Worm (Caenorhabditis elegans) whole organism, L3 larva: ENCODE data around the gene cpt-3.

ENCODE experiments used
- R02D3.7 ChIP-seq: fragments of 150-350 bp; optimal IDR thresholded peaks from 2 replicates; lab custom pipeline; 2014; ENCODE audit warnings: missing biosample characterization, missing genetic modification characterization
- ZK546.5 ChIP-seq: sonication (generic microtip); optimal IDR thresholded peaks from 2 replicates; lab custom pipeline; 2017; ENCODE audit warnings: missing biosample characterization, missing genetic modification characterization
- aly-2 ChIP-seq: fragments of 150-350 bp; optimal IDR thresholded peaks from 2 replicates; lab custom pipeline; 2014; ENCODE audit warnings: missing biosample characterization, missing genetic modification characterization
- ceh-16 ChIP-seq: sonication (generic microtip); optimal IDR thresholded peaks from 2 replicates; lab custom pipeline; 2017; ENCODE audit warnings: missing biosample characterization, missing genetic modification characterization
- ceh-82 ChIP-seq: fragments of 150-350 bp; optimal IDR thresholded peaks from 2 replicates; lab custom pipeline; 2014; ENCODE audit warnings: missing biosample characterization, missing genetic modification characterization
- ceh-9 ChIP-seq: sonication (generic microtip); optimal IDR thresholded peaks from 2 replicates; lab custom pipeline; 2018; ENCODE audit warnings: missing biosample characterization, missing genetic modification characterization
- daf-12 ChIP-seq: fragments of 150-350 bp; optimal IDR thresholded peaks from 2 replicates; lab custom pipeline; 2014; ENCODE audit warnings: missing biosample characterization, missing genetic modification reagents, missing genetic modification characterization
- egl-27 ChIP-seq: sonication (generic microtip); optimal IDR thresholded peaks from 4 replicates; lab custom pipeline; 2017; ENCODE audit warnings: missing biosample characterization, missing genetic modification reagents, missing genetic modification characterization
- egl-5 ChIP-seq: fragments of 150-350 bp; optimal IDR thresholded peaks from 2 replicates; lab custom pipeline; 2017; ENCODE audit warnings: missing biosample characterization, missing genetic modification reagents, missing genetic modification characterization, inconsistent platforms
- elt-1 ChIP-seq: fragments of 150-350 bp; optimal IDR thresholded peaks from 2 replicates; lab custom pipeline; 2014; ENCODE audit warnings: missing biosample characterization, missing genetic modification characterization
- fkh-2 ChIP-seq: fragments of 150-350 bp; optimal IDR thresholded peaks from 2 replicates; lab custom pipeline; 2014; ENCODE audit warnings: missing biosample characterization, missing genetic modification reagents, missing genetic modification characterization
- fos-1 ChIP-seq: fragments of 150-350 bp; optimal IDR thresholded peaks from 2 replicates; lab custom pipeline; 2014; ENCODE audit warnings: missing biosample characterization, missing genetic modification characterization
- hmg-11 ChIP-seq: sonication (generic microtip); optimal IDR thresholded peaks from 2 replicates; lab custom pipeline; 2016; ENCODE audit warnings: missing genetic modification characterization, missing compliant biosample characterization
- lin-15B ChIP-seq: fragments of 150-350 bp; optimal IDR thresholded peaks from 2 replicates; lab custom pipeline; 2014; ENCODE audit warnings: missing biosample characterization, missing genetic modification characterization
- lin-39 ChIP-seq: fragments of 150-350 bp; optimal IDR thresholded peaks from 2 replicates; lab custom pipeline; 2018; ENCODE audit warnings: missing biosample characterization, missing genetic modification reagents, missing genetic modification characterization
- mml-1 ChIP-seq: fragments of 150-350 bp; sonication (generic microtip); optimal IDR thresholded peaks from 3 replicates; lab custom pipeline; 2014; ENCODE audit warnings: missing biosample characterization, missing genetic modification characterization
- nfya-1 ChIP-seq: sonication (generic microtip); optimal IDR thresholded peaks from 2 replicates; lab custom pipeline; 2017; ENCODE audit warnings: missing genetic modification characterization, mild to moderate bottlenecking, missing compliant biosample characterization, antibody characterized with exemption, moderate library complexity; ENCODE audit not compliant: insufficient read depth
- nhr-11 ChIP-seq: fragments of 150-350 bp; optimal IDR thresholded peaks from 2 replicates; lab custom pipeline; 2014; ENCODE audit warnings: missing biosample characterization, missing genetic modification characterization
- nhr-12 ChIP-seq: fragments of 150-350 bp; optimal IDR thresholded peaks from 2 replicates; lab custom pipeline; 2014; ENCODE audit warnings: missing biosample characterization, missing genetic modification characterization
- nhr-23 ChIP-seq: fragments of 150-350 bp; optimal IDR thresholded peaks from 2 replicates; lab custom pipeline; 2014; ENCODE audit warnings: missing biosample characterization, missing genetic modification reagents, missing genetic modification characterization
- nhr-237 ChIP-seq: fragments of 150-350 bp; optimal IDR thresholded peaks from 2 replicates; lab custom pipeline; 2014; ENCODE audit warnings: missing biosample characterization, missing genetic modification characterization
- nhr-28 ChIP-seq: fragments of 150-350 bp; optimal IDR thresholded peaks from 2 replicates; lab custom pipeline; 2014; ENCODE audit warnings: missing biosample characterization, missing genetic modification characterization
- nhr-76 ChIP-seq: fragments of 150-350 bp; sonication (generic microtip); optimal IDR thresholded peaks from 5 replicates; lab custom pipeline; 2014; ENCODE audit warnings: missing biosample characterization, missing genetic modification characterization
- nhr-77 ChIP-seq: fragments of 150-350 bp; optimal IDR thresholded peaks from 2 replicates; lab custom pipeline; 2014; ENCODE audit warnings: missing biosample characterization, missing genetic modification characterization
- pha-4 ChIP-seq: fragments of 150-350 bp; optimal IDR thresholded peaks from 2 replicates; lab custom pipeline; 2014; ENCODE audit warnings: missing biosample characterization, missing genetic modification reagents, missing genetic modification characterization
- sea-2 ChIP-seq: fragments of 150-350 bp; sonication (generic microtip); optimal IDR thresholded peaks from 4 replicates; lab custom pipeline; 2014; ENCODE audit warnings: missing biosample characterization, missing genetic modification reagents, missing genetic modification characterization
- skn-1 ChIP-seq: fragments of 150-350 bp; optimal IDR thresholded peaks from 2 replicates; lab custom pipeline; 2014; ENCODE audit warnings: missing biosample characterization, missing genetic modification characterization
- snpc-4 ChIP-seq: fragments of 150-350 bp; optimal IDR thresholded peaks from 2 replicates; lab custom pipeline; 2014; ENCODE audit warnings: missing biosample characterization, missing genetic modification characterization
- unc-39 ChIP-seq: sonication (generic microtip); optimal IDR thresholded peaks from 4 replicates; lab custom pipeline; 2017; ENCODE audit warnings: missing biosample characterization, missing genetic modification characterization
- zag-1 ChIP-seq: fragments of 150-350 bp; optimal IDR thresholded peaks from 2 replicates; lab custom pipeline; 2014; ENCODE audit warnings: missing biosample characterization, missing genetic modification characterization
- ztf-11 ChIP-seq: fragments of 150-350 bp; optimal IDR thresholded peaks from 2 replicates; lab custom pipeline; 2014; ENCODE audit warnings: missing biosample characterization, missing genetic modification characterization
- ztf-4 ChIP-seq: fragments of 150-350 bp; optimal IDR thresholded peaks from 2 replicates; lab custom pipeline; 2014; ENCODE audit warnings: missing biosample characterization, missing genetic modification characterization

The cpt-3 gene

ce11 chrIII:2132059-2132458 is 49.4 kb downstream of the cpt-3 start:
- TF ChIP-seq nhr-77 (no peak), lin-15B (peak; percentile 7), nhr-28 (tag; lab: Kevin White, UChicago) (no peak), nhr-12 (tag; lab: Kevin White, UChicago) (no peak), nhr-11 (tag; lab: Kevin White, UChicago) (no peak), fos-1 (no peak), hmg-11 (tag; lab: Kevin White, UChicago) (no peak), daf-12 (no peak), pha-4 (tag; lab: Kevin White, UChicago) (no peak), nhr-23 (tag; lab: Kevin White, UChicago) (peak; percentile 71), egl-27 (no peak), ceh-82 (tag; lab: Kevin White, UChicago) (no peak), fkh-2 (tag; lab: Kevin White, UChicago) (no peak), aly-2 (tag; lab: Kevin White, UChicago) (no peak), zag-1 (tag; lab: Kevin White, UChicago) (no peak), ZK546.5 (tag; lab: Kevin White, UChicago) (no peak), egl-5 (tag; lab: Kevin White, UChicago) (peak; percentile 29), ztf-11 (tag; lab: Kevin White, UChicago) (no peak), nfya-1 (peak; percentile 17), skn-1 (tag; lab: Kevin White, UChicago) (no peak), ceh-9 (tag; lab: Kevin White, UChicago) (no peak), mml-1 (no peak), lin-39 (tag; lab: Kevin White, UChicago) (no peak), ceh-16 (no peak), nhr-76 (tag; lab: Kevin White, UChicago) (no peak), elt-1 (tag; lab: Kevin White, UChicago) (no peak)
- TF ChIP-seq, all 47 proteins: peak for 4

ce11 chrIII:2133928-2134327 is 51.3 kb downstream of the cpt-3 start:
- TF ChIP-seq fos-1 (no peak), unc-39 (tag; lab: Kevin White, UChicago) (no peak), daf-12 (no peak), sea-2 (no peak), snpc-4 (tag; lab: Kevin White, UChicago) (no peak), nhr-237 (tag; lab: Kevin White, UChicago) (no peak)

- TF ChIP-seq daf-12 (no peak), ceh-82 (tag; lab: Kevin White, UChicago) (no peak), nhr-28 (tag; lab: Kevin White, UChicago) (no peak), ztf-4 (tag; lab: Kevin White, UChicago) (no peak), R02D3.7 (tag; lab: Kevin White, UChicago) (no peak)
Observed at ce11 chrIII:2137490-2137889, 54.9 kb downstream of the cpt-3 start.
